Fruit fly (Drosophila melanogaster) whole organism, prepupa: ENCODE measurements around the gene His4r.

Source experiments
- CG11762 ChIP-seq: fragments of 200-800 bp; sonication (Bioruptor generic); optimal IDR thresholded peaks from 3 replicates; lab custom pipeline; 2016; ENCODE audit warnings: missing biosample characterization, missing genetic modification characterization; ENCODE audit not compliant: insufficient read depth
- CG15336 ChIP-seq: fragments of 200-800 bp; sonication (Bioruptor generic); IDR thresholded peaks from 2 replicates; pipeline ENCODE4 v1.3.6; 2022; ENCODE audit warnings: missing biosample characterization, missing genetic modification characterization
- CG3032 ChIP-seq: fragments of 200-800 bp; optimal IDR thresholded peaks from 2 replicates; lab custom pipeline; 2019; ENCODE audit warnings: missing biosample characterization, mild to moderate bottlenecking, missing genetic modification characterization, moderate library complexity
- CG34406 ChIP-seq: fragments of 200-800 bp; sonication (Bioruptor generic); optimal IDR thresholded peaks from 3 replicates; lab custom pipeline; 2016; ENCODE audit warnings: missing biosample characterization, missing genetic modification characterization
- CG3919 ChIP-seq: fragments of 200-800 bp; sonication (Bioruptor generic); optimal IDR thresholded peaks from 3 replicates; lab custom pipeline; 2016; ENCODE audit warnings: missing biosample characterization, missing genetic modification characterization
- CG6163 ChIP-seq: fragments of 200-800 bp; sonication (Bioruptor generic); IDR thresholded peaks from 3 replicates; pipeline ENCODE4 v1.3.6; 2022; ENCODE audit warnings: missing biosample characterization, missing genetic modification characterization
- CG6276 ChIP-seq: fragments of 200-800 bp; sonication (Bioruptor generic); optimal IDR thresholded peaks from 2 replicates; lab custom pipeline; 2017; ENCODE audit warnings: missing biosample characterization, mild to moderate bottlenecking, missing genetic modification characterization
- CG6854 ChIP-seq: fragments of 200-800 bp; sonication (Bioruptor generic); optimal IDR thresholded peaks from 2 replicates; lab custom pipeline; 2017; ENCODE audit warnings: missing biosample characterization, mild to moderate bottlenecking, missing genetic modification characterization
- CG8119 ChIP-seq: fragments of 200-800 bp; sonication (Bioruptor generic); IDR thresholded peaks from 3 replicates; pipeline ENCODE4 v1.3.6; 2022; ENCODE audit warnings: missing biosample characterization, missing genetic modification characterization
- CG9139 ChIP-seq: fragments of 200-800 bp; sonication (Bioruptor generic); optimal IDR thresholded peaks from 3 replicates; lab custom pipeline; 2017; ENCODE audit warnings: missing biosample characterization, mild to moderate bottlenecking, missing genetic modification characterization
- Eip75B ChIP-seq: fragments of 200-800 bp; sonication (Bioruptor generic); optimal IDR thresholded peaks from 3 replicates; lab custom pipeline; 2016; ENCODE audit warnings: missing biosample characterization, missing genetic modification characterization
- Eip78C ChIP-seq: fragments of 200-800 bp; sonication (Bioruptor generic); peaks from one replicate; lab custom pipeline; 2016; ENCODE audit warnings: missing biosample characterization, missing genetic modification characterization
- Eip93F ChIP-seq: fragments of 200-800 bp; sonication (Bioruptor generic); optimal IDR thresholded peaks from 2 replicates; lab custom pipeline; 2016; ENCODE audit warnings: missing biosample characterization, mild to moderate bottlenecking, missing genetic modification characterization
- Ets96B ChIP-seq: fragments of 200-800 bp; optimal IDR thresholded peaks from 2 replicates; lab custom pipeline; 2019; ENCODE audit warnings: missing biosample characterization, mild to moderate bottlenecking, missing genetic modification characterization, moderate library complexity
- Hr38 ChIP-seq: sonication (Bioruptor generic); optimal IDR thresholded peaks from 2 replicates; lab custom pipeline; 2016; ENCODE audit warnings: missing biosample characterization, missing genetic modification characterization
- Hr39 ChIP-seq: fragments of 200-800 bp; sonication (Bioruptor generic); optimal IDR thresholded peaks from 2 replicates; lab custom pipeline; 2016; ENCODE audit warnings: missing biosample characterization, missing genetic modification characterization
- Met ChIP-seq: fragments of 200-800 bp; sonication (Bioruptor generic); optimal IDR thresholded peaks from 3 replicates; lab custom pipeline; 2016; ENCODE audit warnings: missing biosample characterization, missing genetic modification characterization
- Smox ChIP-seq: fragments of 200-800 bp; sonication (Bioruptor generic); optimal IDR thresholded peaks from 3 replicates; lab custom pipeline; 2016; ENCODE audit warnings: missing biosample characterization, missing genetic modification characterization
- Sox102F ChIP-seq: fragments of 200-800 bp; sonication (Bioruptor generic); optimal IDR thresholded peaks from 2 replicates; lab custom pipeline; 2016; ENCODE audit warnings: missing biosample characterization, mild to moderate bottlenecking, missing genetic modification characterization
- Sox14 ChIP-seq: fragments of 200-800 bp; sonication (Bioruptor generic); optimal IDR thresholded peaks from 3 replicates; lab custom pipeline; 2016; ENCODE audit warnings: missing biosample characterization, missing genetic modification characterization
- Sox15 ChIP-seq: fragments of 200-800 bp; sonication (Bioruptor generic); optimal IDR thresholded peaks from 3 replicates; lab custom pipeline; 2016; ENCODE audit warnings: missing biosample characterization, missing genetic modification characterization
- achi ChIP-seq: fragments of 200-800 bp; sonication (Bioruptor generic); optimal IDR thresholded peaks from 3 replicates; lab custom pipeline; 2016; ENCODE audit warnings: missing biosample characterization, missing genetic modification characterization
- cyc ChIP-seq: fragments of 200-800 bp; sonication (Bioruptor generic); optimal IDR thresholded peaks from 3 replicates; lab custom pipeline; 2016; ENCODE audit warnings: missing biosample characterization, missing genetic modification characterization
- dac ChIP-seq: fragments of 200-800 bp; sonication (Bioruptor generic); optimal IDR thresholded peaks from 2 replicates; lab custom pipeline; 2017; ENCODE audit warnings: missing biosample characterization, mild to moderate bottlenecking, missing genetic modification characterization
- eg ChIP-seq: fragments of 200-800 bp; sonication (Bioruptor generic); IDR thresholded peaks from 3 replicates; pipeline ENCODE4 v1.3.6; 2022; ENCODE audit warnings: missing biosample characterization, missing genetic modification characterization
- esn ChIP-seq: fragments of 200-800 bp; sonication (Bioruptor generic); optimal IDR thresholded peaks from 2 replicates; lab custom pipeline; 2016; ENCODE audit warnings: missing biosample characterization, mild to moderate bottlenecking, missing genetic modification characterization, moderate library complexity
- fd59A ChIP-seq: fragments of 200-800 bp; sonication (Bioruptor generic); optimal IDR thresholded peaks from 2 replicates; lab custom pipeline; 2017; ENCODE audit warnings: missing biosample characterization, mild to moderate bottlenecking, missing genetic modification characterization, missing genetic modification reagents
- fkh ChIP-seq: fragments of 200-800 bp; sonication (Bioruptor generic); optimal IDR thresholded peaks from 3 replicates; lab custom pipeline; 2017; ENCODE audit warnings: missing biosample characterization, mild to moderate bottlenecking, missing genetic modification characterization, moderate library complexity
- spab ChIP-seq: fragments of 200-800 bp; sonication (Bioruptor generic); optimal IDR thresholded peaks from 2 replicates; lab custom pipeline; 2017; ENCODE audit warnings: missing biosample characterization, mild to moderate bottlenecking, missing genetic modification characterization, missing genetic modification reagents
- ss ChIP-seq, 2 experiments: fragments of 200-800 bp; sonication (Bioruptor generic); optimal IDR thresholded peaks; 2 replicates in 1 of 2; 3 replicates in 1 of 2; lab custom pipeline; 2017 to 2018; ENCODE audit warnings: mild to moderate bottlenecking in 2 of 2, missing biosample characterization in 2 of 2, missing genetic modification characterization in 2 of 2, moderate library complexity in 1 of 2
- svp ChIP-seq: fragments of 200-800 bp; sonication (Bioruptor generic); peaks from one replicate; lab custom pipeline; 2016; ENCODE audit warnings: missing biosample characterization, missing genetic modification characterization
- topi ChIP-seq: fragments of 200-800 bp; sonication (Bioruptor generic); optimal IDR thresholded peaks from 3 replicates; lab custom pipeline; 2016; ENCODE audit warnings: missing biosample characterization, missing genetic modification characterization
- vri ChIP-seq: fragments of 200-800 bp; sonication (Bioruptor generic); optimal IDR thresholded peaks from 3 replicates; lab custom pipeline; 2016; ENCODE audit warnings: missing biosample characterization, mild to moderate bottlenecking, missing genetic modification characterization

His4r gene

DNA sequence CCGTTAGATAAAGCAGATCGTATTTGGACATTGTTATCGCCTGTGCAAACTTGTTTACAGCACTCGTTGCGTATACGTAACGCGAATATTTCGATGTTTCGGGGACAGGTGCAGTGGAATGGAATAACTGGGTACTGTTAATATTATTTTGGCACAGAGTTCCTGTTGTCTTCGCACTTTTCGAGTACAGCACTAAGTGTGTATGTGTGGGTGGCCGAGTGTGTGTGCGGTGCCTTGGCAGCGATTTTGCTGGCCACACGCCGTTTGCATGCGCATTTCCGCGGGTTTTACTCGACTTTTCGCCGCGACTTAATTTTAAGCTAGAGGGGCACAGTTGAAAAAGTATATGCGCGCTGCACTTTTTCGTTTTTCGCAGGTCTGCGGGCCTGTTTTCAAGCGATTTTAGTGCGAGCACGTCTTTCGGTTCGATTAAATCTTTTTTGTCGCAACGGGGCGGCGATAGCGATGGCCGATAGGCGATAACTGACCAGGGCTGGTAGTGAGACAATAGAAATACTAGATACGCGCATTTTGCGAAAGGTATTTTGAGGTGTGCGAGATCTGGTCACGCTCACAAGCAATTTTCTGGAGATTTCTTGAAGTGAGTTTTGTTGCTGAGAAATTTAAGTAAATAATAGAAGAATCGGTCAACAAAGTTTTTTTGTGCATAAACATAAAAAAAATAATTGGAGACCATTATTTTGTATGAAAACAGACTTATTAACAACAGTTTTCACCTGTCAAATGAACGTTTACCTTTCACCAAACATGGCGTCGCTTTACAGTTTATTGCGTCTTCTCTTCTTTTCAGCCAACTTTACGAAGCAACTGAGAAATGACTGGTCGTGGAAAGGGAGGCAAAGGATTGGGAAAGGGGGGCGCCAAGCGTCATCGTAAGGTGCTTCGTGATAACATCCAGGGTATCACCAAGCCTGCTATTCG, at the start of gene His4r, which contains the start of gene put:
TSS of gene His4r (plus strand) at position 541 of the 942 bp plus-strand sequence.
TSS of gene put (minus strand) at position 489 of the 942 bp plus-strand sequence.
- no peak for TF ChIP-seq fd59A (GFP tag; lab: Kevin White, UChicago)
- TF ChIP-seq Hr38: no peak
- TF ChIP-seq svp: peak; percentile 44
- TF ChIP-seq CG3919 (GFP tag; lab: Kevin White, UChicago): peak; percentile 31
- peak; percentile 8 for TF ChIP-seq esn (GFP tag; lab: Kevin White, UChicago)
- peak; percentile 3 for TF ChIP-seq CG6854 (GFP tag; lab: Kevin White, UChicago)
- peak; percentile 64 for TF ChIP-seq Sox14 (GFP tag; lab: Kevin White, UChicago)
- TF ChIP-seq Smox (GFP tag; lab: Kevin White, UChicago): no peak
- TF ChIP-seq Eip75B (GFP tag; lab: Kevin White, UChicago): peak; percentile 39
- peak; percentile 69 for TF ChIP-seq Eip78C
- peak; percentile 20 for TF ChIP-seq vri (GFP tag; lab: Kevin White, UChicago)
- TF ChIP-seq Sox102F: peak; percentile 61
- no peak for TF ChIP-seq achi (GFP tag; lab: Kevin White, UChicago)
- TF ChIP-seq CG15336 (GFP tag; lab: Robert Waterston, UW): 0 out of 2 replicates have a peak, but pooled peaks have one; percentile 34
- TF ChIP-seq Met (GFP tag; lab: Kevin White, UChicago): peak; percentile 6
- TF ChIP-seq fkh: peak; percentile 35
- TF ChIP-seq CG3032 (tag; lab: Kevin White, UChicago): peak; percentile 21
- no peak for TF ChIP-seq Eip93F
- peak; percentile 13 for TF ChIP-seq cyc (GFP tag; lab: Kevin White, UChicago)
- TF ChIP-seq Ets96B: peak; percentile 2
- no peak for TF ChIP-seq CG34406 (GFP tag; lab: Kevin White, UChicago)
- TF ChIP-seq CG6163 (GFP tag; lab: Robert Waterston, UW): peak; percentile 44; the same call in 2 of the 3 replicates
- TF ChIP-seq topi: peak; percentile 33
- peak; percentile 16 to 29 for TF ChIP-seq ss (GFP tag; optimal IDR thresholded peaks at IDR 0.05; lab: Kevin White, UChicago)
- 0 out of 3 replicates have a peak, but pooled peaks have one; percentile 21 for TF ChIP-seq eg (GFP tag; lab: Robert Waterston, UW)

DNA sequence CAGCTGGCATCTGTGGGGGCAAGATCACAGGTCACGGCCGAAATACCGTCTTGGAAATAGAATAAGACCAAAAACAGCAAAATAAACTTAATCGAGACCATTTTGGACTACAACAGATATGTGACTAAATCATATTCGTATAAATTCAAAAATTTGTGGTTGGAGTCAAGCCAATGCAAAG, 49.2 kb upstream of the His4r start, which contains the start of gene CG44094:
TSS of gene CG44094 (minus strand) at position 101 of the 181 bp plus-strand sequence.
- no peak for TF ChIP-seq CG9139 (GFP tag; lab: Kevin White, UChicago)
- TF ChIP-seq CG6276: no peak
- TF ChIP-seq Met (GFP tag; lab: Kevin White, UChicago): no peak
- no peak for TF ChIP-seq Sox15 (GFP tag; lab: Kevin White, UChicago)
- no peak for TF ChIP-seq Eip93F
- TF ChIP-seq CG15336 (GFP tag; lab: Robert Waterston, UW): no peak
- TF ChIP-seq Sox14 (GFP tag; lab: Kevin White, UChicago): no peak
- TF ChIP-seq CG11762: no peak
- TF ChIP-seq Hr39 (GFP tag; lab: Kevin White, UChicago): no peak

DNA sequence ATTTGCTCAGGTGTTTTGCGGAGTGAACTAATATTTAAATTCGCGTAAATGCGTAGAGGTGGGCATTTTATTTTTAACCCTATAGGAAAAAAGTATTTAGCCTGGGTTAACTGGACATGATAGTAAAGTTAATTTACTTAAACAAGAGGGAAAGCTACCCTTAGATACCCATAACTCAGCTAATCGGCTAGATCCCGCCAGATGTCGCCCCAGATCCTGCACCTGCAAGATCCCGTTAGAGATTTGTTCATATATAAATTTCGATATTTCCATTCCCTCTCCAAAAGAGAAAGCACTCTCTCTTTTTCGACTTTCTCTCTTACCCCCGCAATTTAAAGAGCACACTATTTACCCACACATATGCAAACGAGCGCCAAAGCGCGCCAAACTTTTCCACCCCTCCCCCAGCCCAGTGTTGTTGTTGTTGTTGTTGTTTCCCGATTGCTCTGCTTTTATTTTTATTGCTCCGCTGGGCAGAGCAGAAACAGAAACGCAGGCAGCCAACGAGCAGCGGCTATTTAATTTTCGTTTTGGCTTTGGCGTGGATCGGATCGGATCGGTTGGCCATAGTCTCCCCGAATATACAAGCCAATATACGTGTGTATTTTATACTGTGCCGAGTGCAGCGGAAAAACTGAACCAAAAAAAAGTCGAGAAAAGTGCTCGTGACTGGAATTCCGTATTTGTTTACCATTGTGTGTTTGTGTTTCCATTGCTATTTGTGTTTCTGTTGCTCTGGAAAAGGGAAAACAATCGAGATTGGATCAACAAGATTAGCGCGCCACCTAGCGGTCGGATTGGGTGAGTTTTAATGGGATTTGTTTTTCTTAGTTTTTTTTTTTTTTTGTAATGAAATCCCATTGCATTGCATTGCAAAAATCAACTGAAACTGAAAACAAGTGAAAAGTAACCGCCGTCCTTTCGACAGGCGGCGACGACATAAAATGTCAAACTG, 48.6 kb upstream of the His4r start, which contains the start of gene stumps:
TSS of gene stumps (plus strand) at position 526 of the 955 bp plus-strand sequence.
- TF ChIP-seq spab (GFP tag; lab: Kevin White, UChicago) (no peak), CG11762 (no peak), CG15336 (GFP tag; lab: Robert Waterston, UW) (peak; percentile 25; the same call in 1 of the 2 replicates), CG34406 (GFP tag; lab: Kevin White, UChicago) (no peak), fkh (peak; percentile 26), CG8119 (GFP tag; lab: Robert Waterston, UW) (peak; percentile 47; the same call in 1 of the 3 replicates), eg (GFP tag; lab: Robert Waterston, UW) (peak; percentile 62; the same call in 2 of the 3 replicates), CG3919 (GFP tag; lab: Kevin White, UChicago) (no peak), CG6276 (peak; percentile 44), dac (GFP tag; lab: Kevin White, UChicago) (no peak)
